Fruit fly (Drosophila melanogaster): ENCODE results near the gene CG32214.

dm6 chr3L:19503770-19504169, 36.6 kb downstream of the CG32214 start, which contains the start of gene CG9452:
- TF ChIP-seq ttk (optimal IDR thresholded peaks at IDR 0.05) (no peak), Sin3A (optimal IDR thresholded peaks at IDR 0.05) (no peak), psq (optimal IDR thresholded peaks at IDR 0.05) (no peak)

Measured in Kc167 (cell line).